Fruit fly (Drosophila melanogaster) whole organism, embryonic: ENCODE measurements around the gene Snx1.
A peak's percentile ranks its signal among the peaks of the same experiment; 100 is the strongest.

Source experiments
- ATbp ChIP-seq: fragments of 200-800 bp; sonication (Bioruptor generic); optimal IDR thresholded peaks from 2 replicates; lab custom pipeline; 2017; ENCODE audit warnings: missing biosample characterization, mild to moderate bottlenecking, missing genetic modification characterization, missing genetic modification reagents
- Awh ChIP-seq: fragments of 200-800 bp; sonication (Bioruptor generic); IDR thresholded peaks from 2 replicates; pipeline ENCODE4, ENCODE4 v1.3.6; 2022; ENCODE audit warnings: missing biosample characterization, missing genetic modification characterization
- CG10267 ChIP-seq: fragments of 200-800 bp; sonication (Bioruptor generic); optimal IDR thresholded peaks from 2 replicates; lab custom pipeline; 2018; ENCODE audit warnings: missing biosample characterization, mild to moderate bottlenecking, missing genetic modification characterization, moderate library complexity
- CG10462 ChIP-seq: fragments of 200-800 bp; sonication (Bioruptor generic); optimal IDR thresholded peaks from 2 replicates; lab custom pipeline; 2016; ENCODE audit warnings: missing biosample characterization, missing genetic modification characterization
- CG11456 ChIP-seq: fragments of 200-800 bp; sonication (Bioruptor generic); IDR thresholded peaks from 3 replicates; pipeline ENCODE4 v1.3.6; 2022; ENCODE audit warnings: missing biosample characterization, missing genetic modification characterization
- CG12659 ChIP-seq: fragments of 200-800 bp; sonication (Bioruptor generic); optimal IDR thresholded peaks from 3 replicates; lab custom pipeline; 2017; ENCODE audit warnings: mild to moderate bottlenecking, missing biosample characterization, missing genetic modification reagents, missing genetic modification characterization
- CG13287 ChIP-seq: fragments of 200-800 bp; sonication (Bioruptor generic); IDR thresholded peaks from 2 replicates; pipeline ENCODE4 v1.3.6; 2022; ENCODE audit warnings: missing biosample characterization, missing genetic modification characterization; ENCODE audit not compliant: partially characterized antibody
- CG14710 ChIP-seq: fragments of 200-800 bp; sonication (Bioruptor generic); optimal IDR thresholded peaks from 3 replicates; lab custom pipeline; 2019; ENCODE audit warnings: missing biosample characterization, mild to moderate bottlenecking, missing genetic modification characterization, moderate library complexity
- CG15269 ChIP-seq: fragments of 200-800 bp; sonication (Bioruptor generic); optimal IDR thresholded peaks from 2 replicates; lab custom pipeline; 2018; ENCODE audit warnings: missing biosample characterization, mild to moderate bottlenecking, missing genetic modification characterization, moderate library complexity
- CG18599 ChIP-seq: fragments of 200-800 bp; sonication (Bioruptor generic); optimal IDR thresholded peaks from 3 replicates; lab custom pipeline; 2017; ENCODE audit warnings: missing biosample characterization, missing genetic modification characterization, mild to moderate bottlenecking, moderate library complexity, missing genetic modification reagents
- CG2712 ChIP-seq: fragments of 200-800 bp; optimal IDR thresholded peaks from 3 replicates; lab custom pipeline; 2019; ENCODE audit warnings: missing biosample characterization, mild to moderate bottlenecking, missing genetic modification characterization, moderate library complexity
- CG32772 ChIP-seq: fragments of 200-800 bp; sonication (Bioruptor generic); IDR thresholded peaks from 2 replicates; pipeline ENCODE4 v1.3.6; 2022; ENCODE audit warnings: missing biosample characterization, missing genetic modification characterization
- CG4617 ChIP-seq: fragments of 200-800 bp; sonication (Bioruptor generic); optimal IDR thresholded peaks from 3 replicates; lab custom pipeline; 2016; ENCODE audit warnings: missing biosample characterization, missing genetic modification characterization, borderline replicate concordance
- CG4820 ChIP-seq: fragments of 200-800 bp; sonication (Bioruptor generic); optimal IDR thresholded peaks from 3 replicates; lab custom pipeline; 2016; ENCODE audit warnings: missing biosample characterization, missing genetic modification characterization
- CG6765 ChIP-seq: fragments of 200-800 bp; sonication (Bioruptor generic); optimal IDR thresholded peaks from 3 replicates; lab custom pipeline; 2017; ENCODE audit warnings: missing biosample characterization, mild to moderate bottlenecking, missing genetic modification characterization
- CG9797 ChIP-seq: fragments of 200-800 bp; sonication (Bioruptor generic); optimal IDR thresholded peaks from 3 replicates; lab custom pipeline; 2018; ENCODE audit warnings: missing biosample characterization, mild to moderate bottlenecking, missing genetic modification characterization
- D ChIP-seq, 2 experiments: fragments of 200-800 bp in 1 of 2; fragments of >200 bp in 1 of 2; sonication (Bioruptor generic) in 1 of 2; optimal IDR thresholded peaks; 2 replicates in 1 of 2; 3 replicates in 1 of 2; lab custom pipeline; 2017; ENCODE audit warnings: mild to moderate bottlenecking in 1 of 2, missing biosample characterization in 1 of 2, missing genetic modification characterization in 1 of 2, missing genetic modification reagents in 1 of 2
- Dip3 ChIP-seq: fragments of 200-800 bp; sonication (Bioruptor generic); optimal IDR thresholded peaks from 3 replicates; lab custom pipeline; 2016; ENCODE audit warnings: missing biosample characterization, missing genetic modification characterization
- Doc2 ChIP-seq: fragments of 200-800 bp; sonication (Bioruptor generic); IDR thresholded peaks from 2 replicates; pipeline ENCODE4 v1.3.6; 2022; ENCODE audit warnings: missing biosample characterization, missing genetic modification characterization
- Dp ChIP-seq: fragments of 200-800 bp; sonication (Bioruptor generic); optimal IDR thresholded peaks from 2 replicates; lab custom pipeline; 2018; ENCODE audit warnings: missing biosample characterization, mild to moderate bottlenecking, missing genetic modification characterization, moderate library complexity
- ERR ChIP-seq: fragments of 200-800 bp; sonication (Bioruptor generic); optimal IDR thresholded peaks from 2 replicates; lab custom pipeline; 2016; ENCODE audit warnings: missing biosample characterization, missing genetic modification characterization
- Fer2 ChIP-seq: fragments of 200-800 bp; sonication (Bioruptor generic); optimal IDR thresholded peaks from 2 replicates; lab custom pipeline; 2018; ENCODE audit warnings: missing biosample characterization, mild to moderate bottlenecking, missing genetic modification characterization, moderate library complexity
- Hey ChIP-seq: fragments of 200-800 bp; sonication (Bioruptor generic); optimal IDR thresholded peaks from 3 replicates; lab custom pipeline; 2018; ENCODE audit warnings: missing biosample characterization, mild to moderate bottlenecking, missing genetic modification characterization
- Hmr ChIP-seq: fragments of 200-800 bp; sonication (Bioruptor generic); optimal IDR thresholded peaks from 3 replicates; lab custom pipeline; 2017; ENCODE audit warnings: mild to moderate bottlenecking, missing biosample characterization, missing genetic modification reagents, missing genetic modification characterization
- Lhr ChIP-seq: fragments of 200-800 bp; sonication (Bioruptor generic); optimal IDR thresholded peaks from 3 replicates; lab custom pipeline; 2017; ENCODE audit warnings: mild to moderate bottlenecking, missing biosample characterization, missing genetic modification reagents, missing genetic modification characterization
- MBD-R2 ChIP-seq: fragments of 200-800 bp; sonication (Bioruptor generic); IDR thresholded peaks from 2 replicates; pipeline ENCODE4 v1.3.6; 2022; ENCODE audit warnings: missing biosample characterization, missing genetic modification characterization
- MESR4 ChIP-seq: fragments of 200-800 bp; sonication (Bioruptor generic); optimal IDR thresholded peaks from 2 replicates; lab custom pipeline; 2018; ENCODE audit warnings: missing biosample characterization, mild to moderate bottlenecking, missing genetic modification characterization, moderate library complexity
- NfI ChIP-seq: fragments of 200-800 bp; sonication (Bioruptor generic); optimal IDR thresholded peaks from 3 replicates; lab custom pipeline; 2018; ENCODE audit warnings: missing biosample characterization, mild to moderate bottlenecking, missing genetic modification characterization, moderate library complexity
- Poxn ChIP-seq: fragments of 200-800 bp; sonication (Bioruptor generic); IDR thresholded peaks from 2 replicates; pipeline ENCODE4 v1.3.6; 2022; ENCODE audit warnings: missing biosample characterization, missing genetic modification characterization
- Scr ChIP-seq: fragments of 200-800 bp; sonication (Bioruptor generic); IDR thresholded peaks from 2 replicates; pipeline ENCODE4 v1.3.6; 2022; ENCODE audit warnings: missing biosample characterization, missing genetic modification characterization; ENCODE audit not compliant: partially characterized antibody
- Sin3A ChIP-seq: fragments of >200 bp; optimal IDR thresholded peaks from 2 replicates; lab custom pipeline; 2018
- Sox100B ChIP-seq: fragments of 200-800 bp; sonication (Bioruptor generic); optimal IDR thresholded peaks from 3 replicates; lab custom pipeline; 2018; ENCODE audit warnings: missing biosample characterization, mild to moderate bottlenecking, missing genetic modification characterization
- Vsx1 ChIP-seq: fragments of 200-800 bp; sonication (Bioruptor generic); optimal IDR thresholded peaks from 2 replicates; lab custom pipeline; 2017; ENCODE audit warnings: missing biosample characterization, mild to moderate bottlenecking, missing genetic modification characterization, missing genetic modification reagents
- YL-1 ChIP-seq: fragments of 200-800 bp; sonication (Bioruptor generic); optimal IDR thresholded peaks from 3 replicates; lab custom pipeline; 2017; ENCODE audit warnings: missing biosample characterization, mild to moderate bottlenecking, missing genetic modification characterization
- chinmo ChIP-seq: fragments of 200-800 bp; sonication (Bioruptor generic); IDR thresholded peaks from 4 replicates; pipeline ENCODE4 v1.3.6; 2022; ENCODE audit warnings: missing biosample characterization, missing genetic modification characterization; ENCODE audit not compliant: partially characterized antibody
- crol ChIP-seq: fragments of 200-800 bp; sonication (Bioruptor generic); IDR thresholded peaks from 2 replicates; pipeline ENCODE4 v1.3.6; 2022; ENCODE audit warnings: missing biosample characterization, missing genetic modification characterization
- disco-r ChIP-seq: fragments of 200-800 bp; sonication (Bioruptor generic); optimal IDR thresholded peaks from 2 replicates; lab custom pipeline; 2016; ENCODE audit warnings: missing biosample characterization, missing genetic modification characterization
- gfzf ChIP-seq: fragments of 200-800 bp; sonication (Bioruptor generic); optimal IDR thresholded peaks from 2 replicates; lab custom pipeline; 2016; ENCODE audit warnings: missing biosample characterization, mild to moderate bottlenecking, missing genetic modification characterization, moderate library complexity
- gro ChIP-seq: fragments of 200-800 bp; sonication (Bioruptor generic); optimal IDR thresholded peaks from 2 replicates; lab custom pipeline; 2016; ENCODE audit warnings: missing biosample characterization, missing genetic modification characterization
- insv ChIP-seq, 2 experiments: fragments of 200-800 bp; sonication (Bioruptor generic); optimal IDR thresholded peaks; 3 replicates each; lab custom pipeline; 2016 to 2018; ENCODE audit warnings: missing biosample characterization in 2 of 2, missing genetic modification characterization in 2 of 2
- klu ChIP-seq: fragments of 200-800 bp; sonication (Bioruptor generic); IDR thresholded peaks from 2 replicates; pipeline ENCODE4 v1.3.6; 2022; ENCODE audit warnings: missing biosample characterization, missing genetic modification characterization
- nom ChIP-seq: fragments of 200-800 bp; sonication (Bioruptor generic); optimal IDR thresholded peaks from 2 replicates; lab custom pipeline; 2017; ENCODE audit warnings: missing biosample characterization, missing genetic modification characterization, mild to moderate bottlenecking, moderate library complexity, missing genetic modification reagents
- phol ChIP-seq: fragments of 200-800 bp; sonication (Bioruptor generic); optimal IDR thresholded peaks from 3 replicates; lab custom pipeline; 2018; ENCODE audit warnings: missing biosample characterization, mild to moderate bottlenecking, missing genetic modification characterization, moderate library complexity
- pum ChIP-seq: fragments of 200-800 bp; sonication (Bioruptor generic); optimal IDR thresholded peaks from 2 replicates; lab custom pipeline; 2016; ENCODE audit warnings: missing biosample characterization, missing genetic modification characterization
- pzg ChIP-seq: fragments of 200-800 bp; sonication (Bioruptor generic); optimal IDR thresholded peaks from 3 replicates; lab custom pipeline; 2018; ENCODE audit warnings: missing biosample characterization, mild to moderate bottlenecking, missing genetic modification characterization, moderate library complexity
- repo ChIP-seq: fragments of 200-800 bp; sonication (Bioruptor generic); optimal IDR thresholded peaks from 2 replicates; lab custom pipeline; 2016; ENCODE audit warnings: missing biosample characterization, missing genetic modification characterization
- sr ChIP-seq: fragments of 200-800 bp; sonication (Bioruptor generic); IDR thresholded peaks from 3 replicates; pipeline ENCODE4 v1.3.6; 2022; ENCODE audit warnings: missing biosample characterization, missing genetic modification characterization
- stwl ChIP-seq: fragments of 200-800 bp; sonication (Bioruptor generic); optimal IDR thresholded peaks from 3 replicates; lab custom pipeline; 2018; ENCODE audit warnings: missing biosample characterization, mild to moderate bottlenecking, missing genetic modification characterization, moderate library complexity
- trem ChIP-seq: fragments of 200-800 bp; optimal IDR thresholded peaks from 3 replicates; lab custom pipeline; 2019; ENCODE audit warnings: missing biosample characterization, mild to moderate bottlenecking, missing genetic modification characterization, moderate library complexity
- trh ChIP-seq: fragments of 200-800 bp; sonication (Bioruptor generic); optimal IDR thresholded peaks from 2 replicates; lab custom pipeline; 2016; ENCODE audit warnings: missing biosample characterization, missing genetic modification characterization

Gene Snx1

DNA sequence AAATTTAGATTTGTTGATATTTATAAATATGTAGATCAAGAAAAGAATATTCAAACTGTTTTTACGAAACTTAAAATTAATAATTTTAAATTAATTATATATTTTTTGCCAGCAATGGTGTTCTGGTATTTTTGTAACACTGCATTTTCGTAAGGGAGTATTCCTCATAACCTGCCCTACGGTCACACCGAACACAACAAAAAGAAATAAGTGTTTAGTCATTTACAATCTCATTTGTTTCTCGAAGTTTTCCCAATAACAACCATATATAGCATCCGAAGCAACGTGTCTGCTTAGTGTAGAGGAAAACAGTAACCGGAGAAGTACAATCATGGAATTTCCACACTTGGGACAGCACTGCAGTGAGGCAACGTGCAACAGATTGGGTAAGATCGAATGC, 2.8 kb downstream of the Snx1 start, which contains the start of gene CG12795:
CG12795 (plus strand) TSS at position 181 of the 400 bp plus-strand sequence.
- TF ChIP-seq Dp (GFP tag; lab: Kevin White, UChicago), result peak; percentile 12
- peak; percentile 32 for TF ChIP-seq CG14710 (tag; lab: Kevin White, UChicago)
- TF ChIP-seq CG18599 (GFP tag; lab: Kevin White, UChicago), result no peak
- peak; percentile 74 for TF ChIP-seq CG4617 (GFP tag; lab: Kevin White, UChicago)
- no peak for TF ChIP-seq trh (GFP tag; lab: Kevin White, UChicago)
- TF ChIP-seq YL-1 (GFP tag; lab: Kevin White, UChicago), result peak; percentile 58
- TF ChIP-seq CG12659, result peak; percentile 9
- no peak for TF ChIP-seq ATbp (GFP tag; lab: Kevin White, UChicago)
- no peak for TF ChIP-seq CG11456 (GFP tag; lab: Robert Waterston, UW)
- peak; percentile 69 for TF ChIP-seq stwl (tag; lab: Kevin White, UChicago)
- no peak for TF ChIP-seq pum
- no peak for TF ChIP-seq Sox100B (GFP tag; lab: Kevin White, UChicago)
- no peak for TF ChIP-seq gro
- TF ChIP-seq Awh (GFP tag; lab: Robert Waterston, UW), result no peak
- no peak for TF ChIP-seq Dip3 (GFP tag; lab: Kevin White, UChicago)
- TF ChIP-seq MESR4, result peak; percentile 83
- TF ChIP-seq CG10462, result no peak
- peak; percentile 29 for TF ChIP-seq trem (tag; lab: Kevin White, UChicago)
- TF ChIP-seq CG4820 (GFP tag; lab: Kevin White, UChicago), result no peak
- TF ChIP-seq CG13287 (GFP tag; lab: Robert Waterston, UW), result peak; percentile 18; the same call in 1 of the 2 replicates
- no peak for TF ChIP-seq Vsx1 (GFP tag; lab: Kevin White, UChicago)
- TF ChIP-seq klu, result no peak
- TF ChIP-seq insv (GFP tag; optimal IDR thresholded peaks at IDR 0.05; lab: Kevin White, UChicago), result no peak
- peak; percentile 72 for TF ChIP-seq gfzf
- TF ChIP-seq CG10267, result peak; percentile 61
- TF ChIP-seq sr (GFP tag; lab: Robert Waterston, UW), result no peak
- TF ChIP-seq ERR (GFP tag; lab: Kevin White, UChicago), result no peak
- TF ChIP-seq Hmr (GFP tag; lab: Kevin White, UChicago), result no peak
- no peak for TF ChIP-seq CG6765 (GFP tag; lab: Kevin White, UChicago)
- peak; percentile 25 for TF ChIP-seq CG2712 (tag; lab: Kevin White, UChicago)
- TF ChIP-seq CG9797 (GFP tag; lab: Kevin White, UChicago), result peak; percentile 64
- TF ChIP-seq chinmo (GFP tag; lab: Robert Waterston, UW), result no peak
- no peak for TF ChIP-seq D (optimal IDR thresholded peaks at IDR 0.05; lab: Kevin White, UChicago)
- TF ChIP-seq D (GFP tag; optimal IDR thresholded peaks at IDR 0.05; lab: Kevin White, UChicago), result no peak
- TF ChIP-seq Lhr (GFP tag; lab: Kevin White, UChicago), result no peak
- TF ChIP-seq CG15269, result no peak
- no peak for TF ChIP-seq NfI (GFP tag; lab: Kevin White, UChicago)
- peak; percentile 5 for TF ChIP-seq nom (GFP tag; lab: Kevin White, UChicago)
- TF ChIP-seq repo, result no peak
- no peak for TF ChIP-seq Sin3A (lab: Kevin White, UChicago)
- TF ChIP-seq Hey (tag; lab: Kevin White, UChicago), result no peak
- TF ChIP-seq disco-r (GFP tag; lab: Kevin White, UChicago), result no peak
- TF ChIP-seq CG32772 (GFP tag; lab: Robert Waterston, UW), result no peak
- peak; percentile 47; the same call in 1 of the 2 replicates for TF ChIP-seq MBD-R2
- no peak for TF ChIP-seq Poxn (GFP tag; lab: Robert Waterston, UW)
- no peak for TF ChIP-seq Doc2 (GFP tag; lab: Robert Waterston, UW)
- TF ChIP-seq phol (tag; lab: Kevin White, UChicago), result peak; percentile 16
- peak; percentile 54 for TF ChIP-seq pzg
- TF ChIP-seq Fer2 (tag; lab: Kevin White, UChicago), result no peak
- 0 out of 2 replicates have a peak, but pooled peaks have one; percentile 9 for TF ChIP-seq Scr (GFP tag; lab: Robert Waterston, UW)
- no peak for TF ChIP-seq crol
